Fruit fly (Drosophila melanogaster): ENCODE results near the gene sov.

Gene sov

DNA sequence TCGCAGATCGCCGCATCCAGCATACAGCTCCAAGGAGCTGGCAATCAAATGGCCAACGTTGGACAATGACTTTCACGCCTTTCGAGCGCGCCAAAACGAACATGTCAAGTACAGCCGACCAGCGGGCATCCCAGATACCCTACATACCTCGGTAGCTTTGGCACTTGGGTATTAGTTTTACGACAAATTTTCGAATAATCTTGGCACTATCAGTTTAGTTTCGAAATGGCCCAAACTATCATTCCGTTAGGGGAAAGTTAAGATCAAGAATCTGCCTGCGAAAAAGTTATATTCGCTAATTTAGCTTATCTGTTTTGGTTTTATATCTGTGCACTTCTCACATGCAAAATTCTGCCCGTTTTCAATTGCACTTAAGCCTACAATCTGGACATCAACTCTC is 22.7 kb downstream of the sov start (continued):
- TF ChIP-seq Blimp-1 (GFP tag; optimal IDR thresholded peaks at IDR 0.05) (no peak), dsx (GFP tag; optimal IDR thresholded peaks at IDR 0.05; ENCODE audit: poor library complexity, severe bottlenecking) (no peak), Ets21C (GFP tag; optimal IDR thresholded peaks at IDR 0.05) (no peak), CG11902 (GFP tag; optimal IDR thresholded peaks at IDR 0.05) (no peak), Gug (GFP tag; IDR thresholded peaks at IDR 0.05) (no peak), Hr38 (GFP tag; optimal IDR thresholded peaks at IDR 0.05) (no peak), fd85E (GFP tag; optimal IDR thresholded peaks at IDR 0.05) (no peak)

DNA sequence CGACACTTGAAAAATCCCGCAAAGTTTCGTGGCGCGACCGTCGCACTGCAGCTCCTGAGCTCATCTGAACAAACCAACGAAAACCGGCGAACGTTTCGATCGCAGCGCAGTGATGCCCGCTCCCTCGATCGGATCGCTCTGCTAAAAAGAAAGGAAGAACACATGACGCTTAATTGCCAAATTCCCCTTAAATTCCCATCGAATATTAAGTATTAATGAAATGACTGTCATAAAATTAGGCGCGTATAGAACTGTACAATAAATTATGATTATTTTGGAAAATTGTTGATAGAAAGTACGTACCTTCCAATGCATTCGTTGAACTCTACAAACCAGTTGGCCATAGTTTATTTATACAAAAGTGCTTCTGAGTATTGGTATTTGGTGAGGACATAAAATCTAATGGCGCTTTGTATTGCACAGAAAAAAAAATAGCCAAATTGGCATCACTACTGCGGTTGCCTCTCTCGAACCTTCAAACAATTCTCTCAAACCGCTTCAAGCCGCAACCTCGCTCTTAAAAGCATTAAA is 23.6 kb downstream of the sov start, which contains the start of gene shf:
Gene shf (minus strand): TSS at position 51 of the 531 bp plus-strand sequence.
- no peak for TF ChIP-seq dac (GFP tag; optimal IDR thresholded peaks at IDR 0.05)
- no peak for TF ChIP-seq CG32006 (GFP tag; optimal IDR thresholded peaks at IDR 0.05)
- TF ChIP-seq CG4318 (GFP tag; optimal IDR thresholded peaks at IDR 0.05) = no peak
- no peak for TF ChIP-seq svp (GFP tag)
- no peak for TF ChIP-seq Sox15 (GFP tag; optimal IDR thresholded peaks at IDR 0.05)
- TF ChIP-seq Ets21C (GFP tag; optimal IDR thresholded peaks at IDR 0.05) = no peak
- no peak for TF ChIP-seq acj6 (GFP tag; optimal IDR thresholded peaks at IDR 0.05)
- no peak for TF ChIP-seq CG6163 (GFP tag; IDR thresholded peaks at IDR 0.05)
- TF ChIP-seq pdm3 (GFP tag; optimal IDR thresholded peaks at IDR 0.05) = no peak
- no peak for TF ChIP-seq fkh (GFP tag; optimal IDR thresholded peaks at IDR 0.05)
- TF ChIP-seq Met (GFP tag; optimal IDR thresholded peaks at IDR 0.05) = no peak
- no peak for TF ChIP-seq CG3919 (GFP tag; optimal IDR thresholded peaks at IDR 0.05)
- no peak for TF ChIP-seq CG11762 (GFP tag; optimal IDR thresholded peaks at IDR 0.05; ENCODE audit: insufficient read depth)
- TF ChIP-seq achi (GFP tag; optimal IDR thresholded peaks at IDR 0.05) = peak; percentile 39
- TF ChIP-seq CG9139 (GFP tag; optimal IDR thresholded peaks at IDR 0.05) = no peak
- TF ChIP-seq CG6854 (GFP tag; optimal IDR thresholded peaks at IDR 0.05) = no peak
- no peak for TF ChIP-seq CG16779 (tag; optimal IDR thresholded peaks at IDR 0.05)
- TF ChIP-seq CG31627 (GFP tag; optimal IDR thresholded peaks at IDR 0.05) = peak; percentile 3
- peak; percentile 18 for TF ChIP-seq Sox102F (GFP tag; optimal IDR thresholded peaks at IDR 0.05)
- no peak for TF ChIP-seq CG11294 (GFP tag; IDR thresholded peaks at IDR 0.05)
- no peak for TF ChIP-seq spab (GFP tag; optimal IDR thresholded peaks at IDR 0.05)
- no peak for TF ChIP-seq ss (GFP tag; optimal IDR thresholded peaks at IDR 0.05)
- no peak for TF ChIP-seq CG10631 (GFP tag; optimal IDR thresholded peaks at IDR 0.05)
- TF ChIP-seq CG6276 (GFP tag; optimal IDR thresholded peaks at IDR 0.05) = no peak
- peak; percentile 56 for TF ChIP-seq esn (GFP tag; optimal IDR thresholded peaks at IDR 0.05)
- TF ChIP-seq net (GFP tag; optimal IDR thresholded peaks at IDR 0.05) = no peak
- TF ChIP-seq topi (GFP tag; optimal IDR thresholded peaks at IDR 0.05) = peak; percentile 37
- no peak for TF ChIP-seq Eip75B (GFP tag; optimal IDR thresholded peaks at IDR 0.05)
- no peak for TF ChIP-seq Hr39 (GFP tag; optimal IDR thresholded peaks at IDR 0.05)
- no peak for TF ChIP-seq vri (GFP tag; optimal IDR thresholded peaks at IDR 0.05)
- no peak for TF ChIP-seq Sox14 (GFP tag; optimal IDR thresholded peaks at IDR 0.05)
- TF ChIP-seq CG15336 (GFP tag; IDR thresholded peaks at IDR 0.05) = peak; percentile 35; the same call in 1 of the 2 replicates
- peak; percentile 22 for TF ChIP-seq lz (GFP tag; optimal IDR thresholded peaks at IDR 0.05)
- peak; percentile 9 for TF ChIP-seq Ets96B (tag; optimal IDR thresholded peaks at IDR 0.05)
- TF ChIP-seq CG11902 (GFP tag; optimal IDR thresholded peaks at IDR 0.05) = no peak
- TF ChIP-seq fd85E (GFP tag; optimal IDR thresholded peaks at IDR 0.05) = no peak
- peak; percentile 4 for TF ChIP-seq fd59A (GFP tag; optimal IDR thresholded peaks at IDR 0.05)
- TF ChIP-seq Hr4 (GFP tag; optimal IDR thresholded peaks at IDR 0.05) = peak; percentile 46
- no peak for TF ChIP-seq Hr38 (GFP tag; optimal IDR thresholded peaks at IDR 0.05)
- peak; percentile 12 for TF ChIP-seq CG7368 (GFP tag; optimal IDR thresholded peaks at IDR 0.05)
- TF ChIP-seq Eip78C (GFP tag) = peak; percentile 73
- TF ChIP-seq CG8632 (GFP tag; optimal IDR thresholded peaks at IDR 0.05) = no peak
- no peak for TF ChIP-seq CG6808 (GFP tag; optimal IDR thresholded peaks at IDR 0.05)
- TF ChIP-seq Gug (GFP tag; IDR thresholded peaks at IDR 0.05) = no peak
- TF ChIP-seq cyc (GFP tag; optimal IDR thresholded peaks at IDR 0.05) = no peak
- TF ChIP-seq OdsH (GFP tag; optimal IDR thresholded peaks at IDR 0.05) = no peak
- no peak for TF ChIP-seq CG6792 (GFP tag; optimal IDR thresholded peaks at IDR 0.05)
- TF ChIP-seq Lpt (GFP tag; optimal IDR thresholded peaks at IDR 0.05) = no peak

All from whole organism, prepupa.